Worm (Caenorhabditis elegans): ENCODE measurements around the gene F32D1.3.

DNA sequence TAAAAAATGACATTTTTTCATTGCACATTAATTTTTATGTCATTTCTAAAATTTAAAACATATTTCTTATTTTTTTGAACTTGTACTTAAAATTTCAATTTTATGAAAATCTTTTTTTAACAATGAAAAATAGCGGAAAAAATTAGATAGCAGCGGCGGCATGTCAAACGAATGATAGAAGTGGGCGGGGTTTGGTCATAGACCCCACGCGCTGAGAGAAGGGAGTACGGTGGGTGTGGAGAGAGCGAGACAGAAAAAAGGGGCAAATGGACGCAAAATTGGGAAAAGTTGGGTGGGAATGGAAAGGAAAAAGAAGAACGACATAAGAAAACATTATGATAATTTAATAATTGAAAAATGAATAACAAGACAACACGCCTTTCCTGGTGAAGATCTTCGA is 26.5 kb upstream of the F32D1.3 start:
- TF ChIP-seq pha-4 (tag; optimal IDR thresholded peaks at IDR 0.05) (no peak), elt-1 (tag; optimal IDR thresholded peaks at IDR 0.05; ENCODE audit: borderline replicate concordance, insufficient read depth) (no peak), mab-5 (tag; optimal IDR thresholded peaks at IDR 0.05) (no peak), M03D4.4 (tag; optimal IDR thresholded peaks at IDR 0.05) (no peak), nhr-76 (tag; optimal IDR thresholded peaks at IDR 0.05) (no peak)
